Worm (Caenorhabditis elegans) whole organism, L2 larva: ENCODE measurements around the gene rheb-1.
A peak's percentile ranks its signal among the peaks of the same experiment; 100 is the strongest.

Experiments used
- ZK546.5 ChIP-seq: sonication (generic microtip); optimal IDR thresholded peaks from 2 replicates; lab custom pipeline; 2017; ENCODE audit warnings: missing biosample characterization, missing genetic modification characterization
- ceh-82 ChIP-seq: fragments of 150-350 bp; optimal IDR thresholded peaks from 2 replicates; lab custom pipeline; 2014; ENCODE audit warnings: missing biosample characterization, missing genetic modification characterization
- fos-1 ChIP-seq: fragments of 150-350 bp; optimal IDR thresholded peaks from 2 replicates; lab custom pipeline; 2014; ENCODE audit warnings: missing biosample characterization, missing genetic modification characterization
- mbf-1 ChIP-seq: sonication (generic microtip); optimal IDR thresholded peaks from 2 replicates; lab custom pipeline; 2017; ENCODE audit warnings: missing biosample characterization, missing genetic modification characterization
- nhr-12 ChIP-seq: fragments of 150-350 bp; optimal IDR thresholded peaks from 2 replicates; lab custom pipeline; 2014; ENCODE audit warnings: missing biosample characterization, missing genetic modification characterization
- nhr-21 ChIP-seq: fragments of 150-350 bp; optimal IDR thresholded peaks from 2 replicates; lab custom pipeline; 2014; ENCODE audit warnings: missing biosample characterization, missing genetic modification characterization
- nhr-23 ChIP-seq: fragments of 150-350 bp; optimal IDR thresholded peaks from 2 replicates; lab custom pipeline; 2014; ENCODE audit warnings: missing biosample characterization, missing genetic modification reagents, missing genetic modification characterization
- nhr-237 ChIP-seq: fragments of 150-350 bp; optimal IDR thresholded peaks from 2 replicates; lab custom pipeline; 2014; ENCODE audit warnings: missing biosample characterization, missing genetic modification characterization
- nhr-6 ChIP-seq: fragments of 150-350 bp; optimal IDR thresholded peaks from 2 replicates; lab custom pipeline; 2014; ENCODE audit warnings: missing biosample characterization, missing genetic modification characterization
- peb-1 ChIP-seq: fragments of 150-350 bp; optimal IDR thresholded peaks from 2 replicates; lab custom pipeline; 2014; ENCODE audit warnings: missing biosample characterization, missing genetic modification characterization
- sem-4 ChIP-seq: fragments of 150-350 bp; optimal IDR thresholded peaks from 2 replicates; lab custom pipeline; 2014; ENCODE audit warnings: missing biosample characterization, missing genetic modification reagents, missing genetic modification characterization
- skn-1 ChIP-seq: sonication (generic microtip); optimal IDR thresholded peaks from 2 replicates; lab custom pipeline; 2017; ENCODE audit warnings: missing biosample characterization, missing genetic modification characterization
- unc-55 ChIP-seq: fragments of 150-350 bp; sonication (generic microtip); optimal IDR thresholded peaks from 3 replicates; lab custom pipeline; 2014; ENCODE audit warnings: missing biosample characterization, missing genetic modification reagents, missing genetic modification characterization

rheb-1 gene

ce11 chrIII:9406600-9406999 is 49.2 kb downstream of the rheb-1 start, which contains the start of gene T26G10.1 (continued):
- TF ChIP-seq nhr-237 (no peak), nhr-6 (tag; lab: Kevin White, UChicago) (no peak), mbf-1 (tag; lab: Kevin White, UChicago) (no peak), nhr-23 (tag; lab: Kevin White, UChicago) (no peak), peb-1 (tag; lab: Kevin White, UChicago) (no peak), ZK546.5 (tag; lab: Kevin White, UChicago) (peak; percentile 3), ceh-82 (no peak), sem-4 (tag; lab: Kevin White, UChicago) (peak; percentile 28), skn-1 (tag; lab: Kevin White, UChicago) (no peak), nhr-21 (tag; lab: Kevin White, UChicago) (peak; percentile 54), fos-1 (tag; lab: Kevin White, UChicago) (no peak), unc-55 (GFP tag; lab: Kevin White, UChicago) (peak; percentile 83), nhr-12 (tag; lab: Kevin White, UChicago) (no peak)
